Worm (Caenorhabditis elegans) whole organism, L1 larva: ENCODE data around the gene Y32B12C.1.

Experiments
- lir-3 ChIP-seq: sonication (generic microtip); optimal IDR thresholded peaks from 2 replicates; lab custom pipeline; 2016; ENCODE audit warnings: mild to moderate bottlenecking, missing genetic modification characterization, moderate library complexity, missing compliant biosample characterization; ENCODE audit not compliant: poor library complexity
- nhr-28 ChIP-seq: fragments of 150-350 bp; optimal IDR thresholded peaks from 2 replicates; lab custom pipeline; 2014; ENCODE audit warnings: missing biosample characterization, missing genetic modification characterization
- sptf-1 ChIP-seq: fragments of 150-350 bp; optimal IDR thresholded peaks from 2 replicates; lab custom pipeline; 2014; ENCODE audit warnings: missing biosample characterization, missing genetic modification characterization
- tbx-2 ChIP-seq: sonication (generic microtip); optimal IDR thresholded peaks from 2 replicates; lab custom pipeline; 2016; ENCODE audit warnings: missing genetic modification characterization, missing compliant biosample characterization
- ztf-11 ChIP-seq, 2 experiments: sonication (generic microtip); optimal IDR thresholded peaks; 2 replicates each; lab custom pipeline; 2016 to 2017; ENCODE audit warnings: missing genetic modification characterization in 2 of 2, missing biosample characterization in 1 of 2, missing compliant biosample characterization in 1 of 2

- no peak for TF ChIP-seq tbx-2 (tag; lab: Kevin White, UChicago)
- TF ChIP-seq lir-3 (tag; lab: Kevin White, UChicago), result no peak
- TF ChIP-seq nhr-28 (tag; lab: Kevin White, UChicago), result no peak
- TF ChIP-seq ztf-11 (tag; optimal IDR thresholded peaks at IDR 0.05; lab: Kevin White, UChicago), result no peak
- no peak for TF ChIP-seq sptf-1 (tag; lab: Kevin White, UChicago)
These were observed 3.7 kb downstream of the Y32B12C.1 start for ce11 chrV:16610094-16610493.
